Worm (Caenorhabditis elegans) whole organism, L2 larva: ENCODE measurements around the gene srh-75.

ENCODE experiments used
- ZK546.5 ChIP-seq: sonication (generic microtip); optimal IDR thresholded peaks from 2 replicates; lab custom pipeline; 2017; ENCODE audit warnings: missing biosample characterization, missing genetic modification characterization
- aly-2 ChIP-seq: fragments of 150-350 bp; optimal IDR thresholded peaks from 2 replicates; lab custom pipeline; 2014; ENCODE audit warnings: missing biosample characterization, missing genetic modification characterization
- blmp-1 ChIP-seq: sonication (generic microtip); optimal IDR thresholded peaks from 2 replicates; lab custom pipeline; 2017; ENCODE audit warnings: missing genetic modification characterization, mild to moderate bottlenecking, missing compliant biosample characterization, antibody characterized with exemption, moderate library complexity; ENCODE audit not compliant: insufficient read depth
- elt-1 ChIP-seq: fragments of 150-350 bp; optimal IDR thresholded peaks from 2 replicates; lab custom pipeline; 2014; ENCODE audit warnings: missing biosample characterization, missing genetic modification characterization
- fos-1 ChIP-seq: fragments of 150-350 bp; optimal IDR thresholded peaks from 2 replicates; lab custom pipeline; 2014; ENCODE audit warnings: missing biosample characterization, missing genetic modification characterization
- zag-1 ChIP-seq: fragments of 150-350 bp; optimal IDR thresholded peaks from 2 replicates; lab custom pipeline; 2014; ENCODE audit warnings: missing biosample characterization, missing genetic modification characterization
- ztf-11 ChIP-seq: sonication (generic microtip); optimal IDR thresholded peaks from 2 replicates; lab custom pipeline; 2017; ENCODE audit warnings: missing biosample characterization, missing genetic modification characterization

ce11 chrV:11063115-11063514, 6.2 kb upstream of the srh-75 start, which contains the start of gene T04C12.9:
- no peak for TF ChIP-seq ztf-11
- TF ChIP-seq elt-1 (tag; lab: Kevin White, UChicago) = no peak
- no peak for TF ChIP-seq ZK546.5 (tag; lab: Kevin White, UChicago)
- no peak for TF ChIP-seq aly-2 (tag; lab: Kevin White, UChicago)
- no peak for TF ChIP-seq blmp-1
- TF ChIP-seq fos-1 (tag; lab: Kevin White, UChicago) = no peak
- no peak for TF ChIP-seq zag-1
